Worm (Caenorhabditis elegans): Measurements from ENCODE around the gene cyp-13A2.
A peak's percentile ranks its signal among the peaks of the same experiment; 100 is the strongest.

The cyp-13A2 gene

ce11 chrII:9797664-9798063 lies 10.2 kb upstream of the cyp-13A2 start, which contains the start of gene cyp-13A4:
TSS of gene cyp-13A4 (minus strand) at chrII:9797740.
- TF ChIP-seq fos-1 (tag; optimal IDR thresholded peaks at IDR 0.05) (peak; percentile 10), mdl-1 (tag; optimal IDR thresholded peaks at IDR 0.05) (no peak), nhr-77 (tag; optimal IDR thresholded peaks at IDR 0.05) (no peak), ztf-11 (tag; optimal IDR thresholded peaks at IDR 0.05) (no peak), sma-9 (GFP tag; optimal IDR thresholded peaks at IDR 0.05) (peak; percentile 15), sma-9 (tag; optimal IDR thresholded peaks at IDR 0.05) (no peak)

- TF ChIP-seq nhr-77 (tag; optimal IDR thresholded peaks at IDR 0.05), result no peak
- no peak for TF ChIP-seq lin-39 (tag; optimal IDR thresholded peaks at IDR 0.05)
- no peak for TF ChIP-seq aly-2 (tag; optimal IDR thresholded peaks at IDR 0.05)
- TF ChIP-seq mdl-1 (tag; optimal IDR thresholded peaks at IDR 0.05), result no peak
- TF ChIP-seq crh-2 (tag; optimal IDR thresholded peaks at IDR 0.05), result no peak
- no peak for TF ChIP-seq elt-3 (tag; optimal IDR thresholded peaks at IDR 0.05)
- TF ChIP-seq snpc-4 (tag; optimal IDR thresholded peaks at IDR 0.05), result no peak
- TF ChIP-seq blmp-1 (tag; optimal IDR thresholded peaks at IDR 0.05; ENCODE audit: insufficient read depth), result no peak
- TF ChIP-seq skn-1 (tag; optimal IDR thresholded peaks at IDR 0.05), result no peak
- no peak for TF ChIP-seq nhr-10 (tag; optimal IDR thresholded peaks at IDR 0.05)
- TF ChIP-seq nhr-21 (tag; optimal IDR thresholded peaks at IDR 0.05), result no peak
- no peak for TF ChIP-seq ZK546.5 (tag; optimal IDR thresholded peaks at IDR 0.05)
- no peak for TF ChIP-seq gmeb-1 (tag; optimal IDR thresholded peaks at IDR 0.05)
- TF ChIP-seq alr-1 (tag; optimal IDR thresholded peaks at IDR 0.05), result no peak
- no peak for TF ChIP-seq sma-9 (GFP tag; optimal IDR thresholded peaks at IDR 0.05)
- TF ChIP-seq sma-9 (tag; optimal IDR thresholded peaks at IDR 0.05), result no peak
- TF ChIP-seq R02D3.7 (tag; optimal IDR thresholded peaks at IDR 0.05), result no peak
- no peak for TF ChIP-seq unc-62 (GFP tag; optimal IDR thresholded peaks at IDR 0.05)
- no peak for TF ChIP-seq lin-11 (tag; optimal IDR thresholded peaks at IDR 0.05)
Measured at ce11 chrII:9793197-9793596, 5.8 kb upstream of the cyp-13A2 start, which contains the start of gene cyp-13A3. TSS of gene cyp-13A3 (minus strand) at chrII:9793297.

- TF ChIP-seq lsy-2 (tag; optimal IDR thresholded peaks at IDR 0.05) (peak in 1 of 2 experiments; percentile 21), F13H6.1 (tag; optimal IDR thresholded peaks at IDR 0.05) (peak; percentile 73), nhr-10 (tag; optimal IDR thresholded peaks at IDR 0.05) (no peak), nhr-237 (tag; optimal IDR thresholded peaks at IDR 0.05) (no peak), ZK546.5 (tag; optimal IDR thresholded peaks at IDR 0.05) (no peak), blmp-1 (tag; optimal IDR thresholded peaks at IDR 0.05; ENCODE audit: insufficient read depth) (no peak), lin-11 (tag; optimal IDR thresholded peaks at IDR 0.05) (no peak), nhr-11 (tag; optimal IDR thresholded peaks at IDR 0.05) (no peak), unc-39 (tag; optimal IDR thresholded peaks at IDR 0.05) (no peak), gmeb-1 (tag; optimal IDR thresholded peaks at IDR 0.05) (peak; percentile 48), unc-55 (GFP tag; optimal IDR thresholded peaks at IDR 0.05) (no peak), aly-2 (tag; optimal IDR thresholded peaks at IDR 0.05) (no peak), ztf-4 (tag; optimal IDR thresholded peaks at IDR 0.05) (no peak), nhr-23 (tag; optimal IDR thresholded peaks at IDR 0.05) (no peak), sem-4 (tag; optimal IDR thresholded peaks at IDR 0.05) (no peak), peb-1 (tag; optimal IDR thresholded peaks at IDR 0.05) (no peak), ceh-82 (tag; optimal IDR thresholded peaks at IDR 0.05) (no peak), nhr-6 (tag; optimal IDR thresholded peaks at IDR 0.05) (no peak), unc-62 (GFP tag; optimal IDR thresholded peaks at IDR 0.05) (no peak), mbf-1 (tag; optimal IDR thresholded peaks at IDR 0.05) (no peak), zag-1 (tag; optimal IDR thresholded peaks at IDR 0.05) (no peak), nhr-21 (tag; optimal IDR thresholded peaks at IDR 0.05) (peak; percentile 41), crh-2 (tag; optimal IDR thresholded peaks at IDR 0.05) (peak; percentile 70), ama-1 (optimal IDR thresholded peaks at IDR 0.05) (no peak), elt-3 (tag; optimal IDR thresholded peaks at IDR 0.05) (no peak), nhr-129 (tag; optimal IDR thresholded peaks at IDR 0.05) (peak; percentile 16), nhr-77 (tag; optimal IDR thresholded peaks at IDR 0.05) (no peak), ztf-1 (GFP tag; conservative IDR thresholded peaks at IDR 0.05) (no peak), ztf-11 (tag; optimal IDR thresholded peaks at IDR 0.05) (no peak), C34F6.9 (tag; optimal IDR thresholded peaks at IDR 0.05) (no peak), sma-3 (GFP tag; optimal IDR thresholded peaks at IDR 0.05) (peak; percentile 44), lin-13 (GFP tag; optimal IDR thresholded peaks at IDR 0.05) (no peak), lin-39 (tag; optimal IDR thresholded peaks at IDR 0.05) (no peak), dmd-4 (tag; optimal IDR thresholded peaks at IDR 0.05) (no peak), mab-5 (tag; optimal IDR thresholded peaks at IDR 0.05) (no peak), elt-1 (tag; optimal IDR thresholded peaks at IDR 0.05) (no peak), R02D3.7 (tag; optimal IDR thresholded peaks at IDR 0.05) (no peak), fos-1 (tag; optimal IDR thresholded peaks at IDR 0.05) (peak; percentile 97), snpc-4 (tag; optimal IDR thresholded peaks at IDR 0.05) (no peak), mdl-1 (tag; optimal IDR thresholded peaks at IDR 0.05) (peak in 1 of 2 experiments; percentile 43), sma-9 (GFP tag; optimal IDR thresholded peaks at IDR 0.05) (peak; percentile 94), sma-9 (tag; optimal IDR thresholded peaks at IDR 0.05) (no peak), ceh-16 (tag; optimal IDR thresholded peaks at IDR 0.05) (no peak)
Measured at ce11 chrII:9791185-9791584, 3.8 kb upstream of the cyp-13A2 start.
